Worm (Caenorhabditis elegans) whole organism, late embryonic: Measurements from ENCODE around the gene cdc-25.2.

Experiments used
- C08G9.2 ChIP-seq: sonication (generic microtip); optimal IDR thresholded peaks from 2 replicates; lab custom pipeline; 2016; ENCODE audit warnings: mild to moderate bottlenecking, missing genetic modification characterization, moderate library complexity, missing compliant biosample characterization
- C38D4.7 ChIP-seq: fragments of 200-800 bp; sonication (Bioruptor generic); optimal IDR thresholded peaks from 2 replicates; lab custom pipeline; 2018; ENCODE audit warnings: mild to moderate bottlenecking, missing genetic modification characterization, moderate library complexity, missing compliant biosample characterization
- K09A11.1 ChIP-seq: sonication (generic microtip); optimal IDR thresholded peaks from 2 replicates; lab custom pipeline; 2017; ENCODE audit warnings: antibody characterized with exemption, mild to moderate bottlenecking, missing genetic modification characterization, missing compliant biosample characterization; ENCODE audit not compliant: insufficient read depth
- T23F11.4 ChIP-seq: fragments of 200-800 bp; sonication (Bioruptor generic); optimal IDR thresholded peaks from 2 replicates; lab custom pipeline; 2018; ENCODE audit warnings: mild to moderate bottlenecking, missing genetic modification characterization, missing compliant biosample characterization
- Y22D7AL.16 ChIP-seq: sonication (generic microtip); optimal IDR thresholded peaks from 2 replicates; lab custom pipeline; 2016; ENCODE audit warnings: missing genetic modification characterization, missing compliant biosample characterization
- ama-1 ChIP-seq: fragments of 150-350 bp; optimal IDR thresholded peaks from 2 replicates; lab custom pipeline; 2014
- ceh-14 ChIP-seq: sonication (generic microtip); optimal IDR thresholded peaks from 2 replicates; lab custom pipeline; 2016; ENCODE audit warnings: missing genotype, missing genetic modification characterization, missing compliant biosample characterization
- ceh-18 ChIP-seq: sonication (generic microtip); optimal IDR thresholded peaks from 2 replicates; lab custom pipeline; 2016; ENCODE audit warnings: missing genetic modification characterization, missing compliant biosample characterization
- ceh-2 ChIP-seq: sonication (generic microtip); optimal IDR thresholded peaks from 2 replicates; lab custom pipeline; 2016; ENCODE audit warnings: missing genotype, missing genetic modification characterization, missing compliant biosample characterization
- ceh-22 ChIP-seq: sonication (generic microtip); optimal IDR thresholded peaks from 2 replicates; lab custom pipeline; 2017; ENCODE audit warnings: missing biosample characterization, missing genetic modification characterization
- ceh-24 ChIP-seq: sonication (generic microtip); optimal IDR thresholded peaks from 2 replicates; lab custom pipeline; 2016; ENCODE audit warnings: mild to moderate bottlenecking, missing genetic modification characterization, missing compliant biosample characterization
- ceh-30 ChIP-seq: fragments of 150-350 bp; optimal IDR thresholded peaks from 2 replicates; lab custom pipeline; 2014; ENCODE audit warnings: missing biosample characterization, missing genetic modification characterization
- ceh-31 ChIP-seq: sonication (generic microtip); optimal IDR thresholded peaks from 2 replicates; lab custom pipeline; 2016; ENCODE audit warnings: missing genetic modification characterization, missing compliant biosample characterization
- ceh-48 ChIP-seq: sonication (generic microtip); optimal IDR thresholded peaks from 2 replicates; lab custom pipeline; 2016; ENCODE audit warnings: missing genetic modification characterization, inconsistent platforms, missing compliant biosample characterization
- ceh-6 ChIP-seq: fragments of 200-800 bp; sonication (Bioruptor generic); optimal IDR thresholded peaks from 2 replicates; lab custom pipeline; 2018; ENCODE audit warnings: mild to moderate bottlenecking, missing genetic modification characterization, missing compliant biosample characterization
- ceh-9 ChIP-seq: sonication (generic microtip); optimal IDR thresholded peaks from 2 replicates; lab custom pipeline; 2016; ENCODE audit warnings: mild to moderate bottlenecking, missing genetic modification characterization, inconsistent platforms, missing compliant biosample characterization
- che-1 ChIP-seq: sonication (generic microtip); optimal IDR thresholded peaks from 2 replicates; lab custom pipeline; 2016; ENCODE audit warnings: mild to moderate bottlenecking, missing genetic modification characterization, missing compliant biosample characterization
- elt-2 ChIP-seq: sonication (generic microtip); optimal IDR thresholded peaks from 2 replicates; lab custom pipeline; 2016; ENCODE audit warnings: missing genetic modification reagents, missing genetic modification characterization, missing compliant biosample characterization
- elt-4 ChIP-seq: sonication (generic microtip); optimal IDR thresholded peaks from 2 replicates; lab custom pipeline; 2016; ENCODE audit warnings: missing genetic modification characterization, missing compliant biosample characterization
- ets-4 ChIP-seq: sonication (generic microtip); optimal IDR thresholded peaks from 2 replicates; lab custom pipeline; 2016; ENCODE audit warnings: missing genetic modification characterization, missing compliant biosample characterization
- eyg-1 ChIP-seq: sonication (generic microtip); optimal IDR thresholded peaks from 2 replicates; lab custom pipeline; 2016; ENCODE audit warnings: missing genotype, missing genetic modification characterization, missing compliant biosample characterization
- fkh-6 ChIP-seq: sonication (generic microtip); optimal IDR thresholded peaks from 2 replicates; lab custom pipeline; 2016; ENCODE audit warnings: missing genetic modification characterization, missing compliant biosample characterization
- hlh-13 ChIP-seq: fragments of 200-800 bp; sonication (Bioruptor generic); optimal IDR thresholded peaks from 2 replicates; lab custom pipeline; 2018; ENCODE audit warnings: mild to moderate bottlenecking, missing genetic modification characterization, missing compliant biosample characterization
- lim-6 ChIP-seq: sonication (generic microtip); optimal IDR thresholded peaks from 2 replicates; lab custom pipeline; 2016; ENCODE audit warnings: missing genetic modification characterization, missing compliant biosample characterization
- lin-11 ChIP-seq: fragments of 200-800 bp; sonication (Bioruptor generic); optimal IDR thresholded peaks from 2 replicates; lab custom pipeline; 2018; ENCODE audit warnings: mild to moderate bottlenecking, missing genetic modification characterization, missing compliant biosample characterization
- madf-2 ChIP-seq: sonication (generic microtip); optimal IDR thresholded peaks from 2 replicates; lab custom pipeline; 2017; ENCODE audit warnings: missing genetic modification characterization, missing compliant biosample characterization
- nhr-11 ChIP-seq: fragments of 150-350 bp; optimal IDR thresholded peaks from 2 replicates; lab custom pipeline; 2014; ENCODE audit warnings: missing biosample characterization, missing genetic modification characterization
- nhr-232 ChIP-seq: sonication (generic microtip); optimal IDR thresholded peaks from 2 replicates; lab custom pipeline; 2016; ENCODE audit warnings: missing genetic modification characterization, missing compliant biosample characterization
- npax-4 ChIP-seq: sonication (generic microtip); optimal IDR thresholded peaks from 2 replicates; lab custom pipeline; 2016; ENCODE audit warnings: missing genetic modification characterization, missing compliant biosample characterization
- pag-3 ChIP-seq: sonication (generic microtip); optimal IDR thresholded peaks from 2 replicates; lab custom pipeline; 2016; ENCODE audit warnings: missing compliant biosample characterization, missing genetic modification characterization, borderline replicate concordance
- pax-1 ChIP-seq: fragments of 150-350 bp; optimal IDR thresholded peaks from 2 replicates; lab custom pipeline; 2014; ENCODE audit warnings: missing biosample characterization, missing genetic modification characterization
- pha-4 ChIP-seq: fragments of 150-350 bp; optimal IDR thresholded peaks from 2 replicates; lab custom pipeline; 2018; ENCODE audit warnings: missing biosample characterization, missing genetic modification reagents, missing genetic modification characterization
- pqm-1 ChIP-seq: sonication (generic microtip); optimal IDR thresholded peaks from 2 replicates; lab custom pipeline; 2016; ENCODE audit warnings: missing genetic modification characterization, missing compliant biosample characterization
- pros-1 ChIP-seq: fragments of 150-350 bp; optimal IDR thresholded peaks from 2 replicates; lab custom pipeline; 2014; ENCODE audit warnings: missing biosample characterization, missing genetic modification reagents, missing genetic modification characterization
- sdc-2 ChIP-seq: sonication (generic microtip); optimal IDR thresholded peaks from 2 replicates; lab custom pipeline; 2016; ENCODE audit warnings: missing genotype, missing genetic modification characterization, missing compliant biosample characterization
- syd-9 ChIP-seq: sonication (generic microtip); optimal IDR thresholded peaks from 2 replicates; lab custom pipeline; 2016; ENCODE audit warnings: mild to moderate bottlenecking, missing genetic modification characterization, moderate library complexity, missing compliant biosample characterization
- tbx-2 ChIP-seq: sonication (generic microtip); optimal IDR thresholded peaks from 2 replicates; lab custom pipeline; 2016; ENCODE audit warnings: missing genetic modification characterization, missing compliant biosample characterization
- tbx-7 ChIP-seq: sonication (generic microtip); optimal IDR thresholded peaks from 2 replicates; lab custom pipeline; 2016; ENCODE audit warnings: missing genotype, missing genetic modification characterization, missing compliant biosample characterization
- ttx-3 ChIP-seq: sonication (generic microtip); optimal IDR thresholded peaks from 2 replicates; lab custom pipeline; 2016; ENCODE audit warnings: missing genetic modification reagents, missing genetic modification characterization, missing compliant biosample characterization
- unc-3 ChIP-seq, 2 experiments: fragments of 200-800 bp in 1 of 2; sonication (Bioruptor generic) in 1 of 2; sonication (generic microtip) in 1 of 2; conservative IDR thresholded peaks in 1 of 2; optimal IDR thresholded peaks in 1 of 2; 2 replicates each; pipeline versions ENCODE4 v1.3.6 to Lab custom; 2016 to 2022; ENCODE audit warnings: missing compliant biosample characterization in 2 of 2, missing genetic modification characterization in 2 of 2, missing genetic modification reagents in 1 of 2
- unc-55 ChIP-seq: sonication (generic microtip); optimal IDR thresholded peaks from 2 replicates; lab custom pipeline; 2017; ENCODE audit warnings: missing biosample characterization, missing genetic modification reagents, missing genetic modification characterization
- unc-86 ChIP-seq: sonication (generic microtip); optimal IDR thresholded peaks from 2 replicates; lab custom pipeline; 2016; ENCODE audit warnings: missing genetic modification characterization, missing compliant biosample characterization
- ztf-16 ChIP-seq: sonication (generic microtip); optimal IDR thresholded peaks from 2 replicates; lab custom pipeline; 2017; ENCODE audit warnings: missing genetic modification characterization, missing compliant biosample characterization

Gene cdc-25.2

DNA sequence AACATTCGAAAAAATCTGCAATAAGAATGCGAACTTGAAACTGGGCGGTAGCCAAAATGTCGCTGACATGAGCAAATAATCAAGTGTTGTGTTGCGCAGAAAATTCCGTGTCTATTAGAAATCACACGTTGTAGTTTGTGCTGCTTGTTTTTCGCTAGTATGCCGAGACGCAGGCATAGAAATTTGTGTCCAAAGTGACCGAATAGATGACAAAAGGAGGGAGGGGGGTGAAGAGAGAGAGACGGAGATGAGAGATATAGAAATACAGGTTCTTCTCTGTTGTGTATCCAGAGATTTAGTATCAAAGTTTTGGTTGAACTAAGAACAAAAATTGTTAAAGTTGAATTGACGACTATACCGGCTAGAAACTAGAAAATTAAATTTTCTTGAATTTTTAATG is 60.4 kb downstream of the cdc-25.2 start (continued):
- TF ChIP-seq pax-1 (tag; lab: Kevin White, UChicago) = no peak
- TF ChIP-seq ztf-16 (tag; lab: Kevin White, UChicago) = no peak
- TF ChIP-seq pros-1 = no peak

ce11 chrV:1629329-1629728 is 62.5 kb downstream of the cdc-25.2 start, which contains the start of gene nhr-238:
Gene nhr-238, minus strand, starts transcription at chrV:1629432.
- no peak for TF ChIP-seq eyg-1 (tag; lab: Kevin White, UChicago)
- TF ChIP-seq pag-3 (tag; lab: Kevin White, UChicago) = no peak
- no peak for TF ChIP-seq hlh-13 (GFP tag; lab: Kevin White, UChicago)
- no peak for TF ChIP-seq che-1 (tag; lab: Kevin White, UChicago)
- TF ChIP-seq sdc-2 (tag; lab: Kevin White, UChicago) = no peak
- TF ChIP-seq C38D4.7 (GFP tag; lab: Kevin White, UChicago) = no peak
- no peak for TF ChIP-seq lin-11 (tag; lab: Kevin White, UChicago)
- no peak for TF ChIP-seq ceh-31
- no peak for TF ChIP-seq pqm-1 (tag; lab: Kevin White, UChicago)
- no peak for TF ChIP-seq ceh-6 (GFP tag; lab: Kevin White, UChicago)
- TF ChIP-seq lim-6 (tag; lab: Kevin White, UChicago) = no peak

- TF ChIP-seq ceh-2 (tag; lab: Kevin White, UChicago) (no peak), elt-4 (no peak), che-1 (tag; lab: Kevin White, UChicago) (no peak), tbx-7 (tag; lab: Kevin White, UChicago) (no peak), ztf-16 (tag; lab: Kevin White, UChicago) (no peak), tbx-2 (tag; lab: Kevin White, UChicago) (no peak), pros-1 (no peak), elt-2 (no peak), ceh-9 (tag; lab: Kevin White, UChicago) (no peak), nhr-232 (tag; lab: Kevin White, UChicago) (no peak), ceh-48 (tag; lab: Kevin White, UChicago) (no peak), T23F11.4 (GFP tag; lab: Kevin White, UChicago) (no peak), lin-11 (tag; lab: Kevin White, UChicago) (no peak), pha-4 (no peak), ets-4 (tag; lab: Kevin White, UChicago) (no peak), nhr-11 (tag; lab: Kevin White, UChicago) (no peak), pax-1 (tag; lab: Kevin White, UChicago) (no peak), fkh-6 (tag; lab: Kevin White, UChicago) (no peak), ceh-14 (no peak)
- TF ChIP-seq, all 69 proteins: peak for 0
Measured at ce11 chrV:1631148-1631547, 64.3 kb downstream of the cdc-25.2 start, which contains the start of gene Y46H3D.8. Gene Y46H3D.8, minus strand, starts transcription at chrV:1631248.

DNA sequence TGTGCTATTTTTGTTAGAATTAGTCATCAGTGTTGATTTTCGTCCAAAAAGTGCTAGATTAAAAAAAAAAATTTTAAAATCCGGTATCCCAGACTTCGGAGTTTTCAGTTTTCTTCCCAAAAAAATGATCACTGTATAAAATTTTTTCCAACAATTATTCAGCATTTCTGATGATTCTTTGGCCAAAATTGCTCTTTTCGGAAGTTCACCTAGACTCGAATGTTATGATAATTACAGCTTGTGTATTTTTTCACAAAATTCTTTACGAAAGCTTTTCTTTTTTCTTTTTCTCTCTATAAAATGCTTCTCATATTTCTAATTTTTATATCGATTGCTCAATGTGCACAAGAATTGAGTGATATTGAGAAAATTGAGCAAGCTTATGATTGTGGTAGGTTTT is 64.8 kb downstream of the cdc-25.2 start, which contains the start of gene irld-17:
TSS of gene irld-17 (plus strand) at position 301 of the 400 bp plus-strand sequence.
- TF ChIP-seq C08G9.2 (tag; lab: Kevin White, UChicago) = no peak
- no peak for TF ChIP-seq ceh-24 (tag; lab: Kevin White, UChicago)
- no peak for TF ChIP-seq ceh-30 (tag; lab: Kevin White, UChicago)
- TF ChIP-seq Y22D7AL.16 (tag; lab: Kevin White, UChicago) = no peak
- TF ChIP-seq lim-6 (tag; lab: Kevin White, UChicago) = no peak
- no peak for TF ChIP-seq pqm-1 (tag; lab: Kevin White, UChicago)
- no peak for TF ChIP-seq ceh-18 (tag; lab: Kevin White, UChicago)
- TF ChIP-seq ama-1 (lab: Kevin White, UChicago) = no peak
- no peak for TF ChIP-seq pax-1 (tag; lab: Kevin White, UChicago)
- TF ChIP-seq unc-55 (GFP tag; lab: Kevin White, UChicago) = no peak
- TF ChIP-seq madf-2 (tag; lab: Kevin White, UChicago) = no peak
- no peak for TF ChIP-seq ceh-22
- TF ChIP-seq unc-3 (GFP tag; conservative IDR thresholded peaks at IDR 0.05; lab: Robert Waterston, UW) = no peak
- no peak for TF ChIP-seq unc-3 (tag; optimal IDR thresholded peaks at IDR 0.05; lab: Kevin White, UChicago)
- no peak for TF ChIP-seq syd-9 (tag; lab: Kevin White, UChicago)
- no peak for TF ChIP-seq sdc-2 (tag; lab: Kevin White, UChicago)
- TF ChIP-seq K09A11.1 (tag; lab: Kevin White, UChicago) = no peak
- TF ChIP-seq ttx-3 (tag; lab: Kevin White, UChicago) = no peak
- TF ChIP-seq tbx-7 (tag; lab: Kevin White, UChicago) = no peak
- no peak for TF ChIP-seq npax-4 (tag; lab: Kevin White, UChicago)
- no peak for TF ChIP-seq unc-86 (tag; lab: Kevin White, UChicago)
